Fruit fly (Drosophila melanogaster): ENCODE results near the gene CG43218.

- TF ChIP-seq bab1 (GFP tag; optimal IDR thresholded peaks at IDR 0.05) (no peak), tj (GFP tag; optimal IDR thresholded peaks at IDR 0.05) (no peak), cnc (optimal IDR thresholded peaks at IDR 0.05) (no peak), pad (GFP tag; optimal IDR thresholded peaks at IDR 0.05) (no peak)
Measured at dm6 chr3L:21252525-21252924, 5.3 kb upstream of the CG43218 start.

All from whole organism, adult.